Worm (Caenorhabditis elegans) whole organism, late embryonic: Measurements from ENCODE around the gene srg-38.

Source experiments
- C08G9.2 ChIP-seq: sonication (generic microtip); optimal IDR thresholded peaks from 2 replicates; lab custom pipeline; 2016; ENCODE audit warnings: mild to moderate bottlenecking, missing genetic modification characterization, moderate library complexity, missing compliant biosample characterization
- C38D4.7 ChIP-seq: fragments of 200-800 bp; sonication (Bioruptor generic); optimal IDR thresholded peaks from 2 replicates; lab custom pipeline; 2018; ENCODE audit warnings: mild to moderate bottlenecking, missing genetic modification characterization, moderate library complexity, missing compliant biosample characterization
- K09A11.1 ChIP-seq: sonication (generic microtip); optimal IDR thresholded peaks from 2 replicates; lab custom pipeline; 2017; ENCODE audit warnings: antibody characterized with exemption, mild to moderate bottlenecking, missing genetic modification characterization, missing compliant biosample characterization; ENCODE audit not compliant: insufficient read depth
- ceh-14 ChIP-seq: sonication (generic microtip); optimal IDR thresholded peaks from 2 replicates; lab custom pipeline; 2016; ENCODE audit warnings: missing genotype, missing genetic modification characterization, missing compliant biosample characterization
- ceh-18 ChIP-seq: sonication (generic microtip); optimal IDR thresholded peaks from 2 replicates; lab custom pipeline; 2016; ENCODE audit warnings: missing genetic modification characterization, missing compliant biosample characterization
- ceh-19 ChIP-seq: fragments of 200-800 bp; sonication (Bioruptor generic); optimal IDR thresholded peaks from 2 replicates; lab custom pipeline; 2018; ENCODE audit warnings: mild to moderate bottlenecking, missing genetic modification characterization, missing compliant biosample characterization
- ceh-24 ChIP-seq: sonication (generic microtip); optimal IDR thresholded peaks from 2 replicates; lab custom pipeline; 2016; ENCODE audit warnings: mild to moderate bottlenecking, missing genetic modification characterization, missing compliant biosample characterization
- ceh-31 ChIP-seq: sonication (generic microtip); optimal IDR thresholded peaks from 2 replicates; lab custom pipeline; 2016; ENCODE audit warnings: missing genetic modification characterization, missing compliant biosample characterization
- ceh-34 ChIP-seq: sonication (generic microtip); optimal IDR thresholded peaks from 2 replicates; lab custom pipeline; 2016; ENCODE audit warnings: mild to moderate bottlenecking, missing genetic modification characterization, missing compliant biosample characterization
- ceh-48 ChIP-seq: sonication (generic microtip); optimal IDR thresholded peaks from 2 replicates; lab custom pipeline; 2016; ENCODE audit warnings: missing genetic modification characterization, inconsistent platforms, missing compliant biosample characterization
- ceh-9 ChIP-seq: sonication (generic microtip); optimal IDR thresholded peaks from 2 replicates; lab custom pipeline; 2016; ENCODE audit warnings: mild to moderate bottlenecking, missing genetic modification characterization, inconsistent platforms, missing compliant biosample characterization
- che-1 ChIP-seq: sonication (generic microtip); optimal IDR thresholded peaks from 2 replicates; lab custom pipeline; 2016; ENCODE audit warnings: mild to moderate bottlenecking, missing genetic modification characterization, missing compliant biosample characterization
- dve-1 ChIP-seq: sonication (generic microtip); optimal IDR thresholded peaks from 2 replicates; lab custom pipeline; 2017; ENCODE audit warnings: antibody characterized with exemption, mild to moderate bottlenecking, missing genetic modification characterization, missing compliant biosample characterization
- elt-2 ChIP-seq: sonication (generic microtip); optimal IDR thresholded peaks from 2 replicates; lab custom pipeline; 2016; ENCODE audit warnings: missing genetic modification reagents, missing genetic modification characterization, missing compliant biosample characterization
- ets-4 ChIP-seq: sonication (generic microtip); optimal IDR thresholded peaks from 2 replicates; lab custom pipeline; 2016; ENCODE audit warnings: missing genetic modification characterization, missing compliant biosample characterization
- eyg-1 ChIP-seq: sonication (generic microtip); optimal IDR thresholded peaks from 2 replicates; lab custom pipeline; 2016; ENCODE audit warnings: missing genotype, missing genetic modification characterization, missing compliant biosample characterization
- fkh-10 ChIP-seq: fragments of 150-350 bp; optimal IDR thresholded peaks from 2 replicates; lab custom pipeline; 2014; ENCODE audit warnings: missing biosample characterization, missing genetic modification reagents, missing genetic modification characterization
- fkh-6 ChIP-seq: sonication (generic microtip); optimal IDR thresholded peaks from 2 replicates; lab custom pipeline; 2016; ENCODE audit warnings: missing genetic modification characterization, missing compliant biosample characterization
- hlh-13 ChIP-seq: fragments of 200-800 bp; sonication (Bioruptor generic); optimal IDR thresholded peaks from 2 replicates; lab custom pipeline; 2018; ENCODE audit warnings: mild to moderate bottlenecking, missing genetic modification characterization, missing compliant biosample characterization
- hlh-6 ChIP-seq: sonication (generic microtip); optimal IDR thresholded peaks from 2 replicates; lab custom pipeline; 2016; ENCODE audit warnings: missing genotype, missing genetic modification characterization, missing compliant biosample characterization
- hlh-8 ChIP-seq: sonication (generic microtip); optimal IDR thresholded peaks from 2 replicates; lab custom pipeline; 2016; ENCODE audit warnings: missing genotype, missing genetic modification characterization, missing compliant biosample characterization
- lim-6 ChIP-seq: sonication (generic microtip); optimal IDR thresholded peaks from 2 replicates; lab custom pipeline; 2016; ENCODE audit warnings: missing genetic modification characterization, missing compliant biosample characterization
- pag-3 ChIP-seq: sonication (generic microtip); optimal IDR thresholded peaks from 2 replicates; lab custom pipeline; 2016; ENCODE audit warnings: missing compliant biosample characterization, missing genetic modification characterization, borderline replicate concordance
- pat-9 ChIP-seq: fragments of 200-800 bp; sonication (Bioruptor generic); optimal IDR thresholded peaks from 2 replicates; lab custom pipeline; 2018; ENCODE audit warnings: mild to moderate bottlenecking, missing genetic modification characterization, moderate library complexity, missing compliant biosample characterization
- pax-1 ChIP-seq: fragments of 150-350 bp; optimal IDR thresholded peaks from 2 replicates; lab custom pipeline; 2014; ENCODE audit warnings: missing biosample characterization, missing genetic modification characterization
- pha-2 ChIP-seq: sonication (generic microtip); optimal IDR thresholded peaks from 2 replicates; lab custom pipeline; 2017; ENCODE audit warnings: mild to moderate bottlenecking, missing genetic modification characterization, missing compliant biosample characterization
- pqm-1 ChIP-seq: sonication (generic microtip); optimal IDR thresholded peaks from 2 replicates; lab custom pipeline; 2016; ENCODE audit warnings: missing genetic modification characterization, missing compliant biosample characterization
- sdc-2 ChIP-seq: sonication (generic microtip); optimal IDR thresholded peaks from 2 replicates; lab custom pipeline; 2016; ENCODE audit warnings: missing genotype, missing genetic modification characterization, missing compliant biosample characterization
- tbx-7 ChIP-seq: sonication (generic microtip); optimal IDR thresholded peaks from 2 replicates; lab custom pipeline; 2016; ENCODE audit warnings: missing genotype, missing genetic modification characterization, missing compliant biosample characterization
- unc-55 ChIP-seq: sonication (generic microtip); optimal IDR thresholded peaks from 2 replicates; lab custom pipeline; 2017; ENCODE audit warnings: missing biosample characterization, missing genetic modification reagents, missing genetic modification characterization
- zip-5 ChIP-seq: sonication (generic microtip); optimal IDR thresholded peaks from 2 replicates; lab custom pipeline; 2016; ENCODE audit warnings: missing genetic modification characterization, missing compliant biosample characterization

Gene srg-38

ce11 chrV:11155553-11155952 is at the start of gene srg-38:
Gene srg-38, minus strand, starts transcription at chrV:11155653.
- no peak for TF ChIP-seq pqm-1
- no peak for TF ChIP-seq zip-5 (tag; lab: Kevin White, UChicago)
- TF ChIP-seq sdc-2 (tag; lab: Kevin White, UChicago) = no peak
- TF ChIP-seq C38D4.7 = no peak
- no peak for TF ChIP-seq C08G9.2
- TF ChIP-seq K09A11.1 (tag; lab: Kevin White, UChicago) = no peak
- no peak for TF ChIP-seq ceh-34 (tag; lab: Kevin White, UChicago)
- no peak for TF ChIP-seq ceh-19 (GFP tag; lab: Kevin White, UChicago)
- TF ChIP-seq che-1 (tag; lab: Kevin White, UChicago) = no peak
- no peak for TF ChIP-seq hlh-13 (GFP tag; lab: Kevin White, UChicago)
- no peak for TF ChIP-seq pha-2 (tag; lab: Kevin White, UChicago)

ce11 chrV:11204452-11204851 is 49.0 kb upstream of the srg-38 start:
- TF ChIP-seq dve-1 (tag; lab: Kevin White, UChicago) = no peak
- TF ChIP-seq ets-4 (tag; lab: Kevin White, UChicago) = no peak
- no peak for TF ChIP-seq ceh-48 (tag; lab: Kevin White, UChicago)
- no peak for TF ChIP-seq fkh-6 (tag; lab: Kevin White, UChicago)
- no peak for TF ChIP-seq ceh-9 (tag; lab: Kevin White, UChicago)
- TF ChIP-seq hlh-6 (tag; lab: Kevin White, UChicago) = no peak
- no peak for TF ChIP-seq ceh-31 (tag; lab: Kevin White, UChicago)
- no peak for TF ChIP-seq eyg-1
- TF ChIP-seq ceh-24 = no peak
- TF ChIP-seq tbx-7 (tag; lab: Kevin White, UChicago) = no peak

ce11 chrV:11201826-11202565 is 46.5 kb upstream of the srg-38 start, which contains the start of gene K10D6.4:
Gene K10D6.4, plus strand, starts transcription at chrV:11201925.
- TF ChIP-seq pax-1 (tag; lab: Kevin White, UChicago) (no peak), elt-2 (tag; lab: Kevin White, UChicago) (peak; percentile 49)

- TF ChIP-seq ceh-14 (tag; lab: Kevin White, UChicago) (no peak), unc-55 (GFP tag; lab: Kevin White, UChicago) (no peak)
Observed at ce11 chrV:11200316-11200715, 44.9 kb upstream of the srg-38 start, which contains the start of gene K10D6.3. Gene K10D6.3, plus strand, starts transcription at chrV:11200616.

ce11 chrV:11199497-11199896 is 44.0 kb upstream of the srg-38 start:
- TF ChIP-seq hlh-8 (tag; lab: Kevin White, UChicago) (no peak), ceh-19 (GFP tag; lab: Kevin White, UChicago) (no peak), hlh-6 (tag; lab: Kevin White, UChicago) (no peak), tbx-7 (tag; lab: Kevin White, UChicago) (no peak), pax-1 (tag; lab: Kevin White, UChicago) (no peak), elt-2 (tag; lab: Kevin White, UChicago) (no peak)
- TF ChIP-seq, all 69 proteins: peak for 0

- no peak for TF ChIP-seq hlh-13 (GFP tag; lab: Kevin White, UChicago)
- TF ChIP-seq pat-9 (tag; lab: Kevin White, UChicago) = no peak
- no peak for TF ChIP-seq eyg-1
- TF ChIP-seq pag-3 = no peak
- no peak for TF ChIP-seq ceh-18
- TF ChIP-seq ceh-9 (tag; lab: Kevin White, UChicago) = no peak
- no peak for TF ChIP-seq lim-6 (tag; lab: Kevin White, UChicago)
- TF ChIP-seq fkh-10 (GFP tag; lab: Kevin White, UChicago) = no peak
- TF ChIP-seq, all 69 proteins: peak for 0
Observed at ce11 chrV:11198094-11198493, 42.6 kb upstream of the srg-38 start.
